Fruit fly (Drosophila melanogaster) whole organism, larva: ENCODE data around the gene CG14647.

ENCODE experiments used
- noc ChIP-seq: fragments of 200-800 bp; sonication (Bioruptor generic); optimal IDR thresholded peaks from 3 replicates; lab custom pipeline; 2019; ENCODE audit warnings: missing biosample characterization, mild to moderate bottlenecking, missing genetic modification characterization, moderate library complexity

The CG14647 gene

DNA sequence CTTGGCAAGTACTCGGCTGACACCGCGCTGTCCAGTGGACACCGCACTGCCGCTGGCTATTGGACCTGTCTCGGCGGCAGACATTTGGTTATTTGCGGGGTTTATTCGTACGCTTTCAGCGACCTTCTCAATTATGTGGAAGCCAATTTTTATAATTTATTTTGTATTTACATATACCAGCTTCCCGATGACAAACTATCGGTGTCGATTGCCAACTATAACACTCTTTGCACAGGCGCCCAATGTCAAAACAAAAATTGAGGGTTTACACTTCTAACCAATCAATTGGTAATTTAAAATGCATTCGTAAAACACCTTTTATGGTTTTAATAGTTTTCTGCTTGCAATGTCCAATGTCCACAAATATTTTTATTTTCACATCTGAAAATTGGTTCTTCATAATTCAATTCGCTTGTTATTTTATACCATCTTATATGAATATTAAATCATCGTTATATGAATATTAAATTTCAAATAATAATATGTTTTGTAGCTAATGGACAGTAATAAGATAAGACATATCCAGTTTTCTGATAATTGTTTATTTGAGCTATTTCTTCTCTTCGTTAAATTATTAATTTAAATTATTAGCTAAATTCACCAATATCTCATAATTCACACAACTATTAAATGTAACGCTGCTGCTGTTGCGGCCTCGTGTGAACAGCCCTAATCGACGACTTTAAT, 357 bp upstream of the CG14647 start:
- no peak for TF ChIP-seq noc (tag; lab: Kevin White, UChicago)

dm6 chr3R:4401977-4402589, 1.8 kb downstream of the CG14647 start, which contains the start of gene CG9853:
TSS of gene CG9853 (minus strand) at chr3R:4402027.
- no peak for TF ChIP-seq noc (tag; lab: Kevin White, UChicago)

- no peak for TF ChIP-seq noc (tag; lab: Kevin White, UChicago)
Observed at dm6 chr3R:4402884-4403705, 2.8 kb downstream of the CG14647 start, which contains the start of gene lost. TSS of gene lost (plus strand) at chr3R:4403076.

DNA sequence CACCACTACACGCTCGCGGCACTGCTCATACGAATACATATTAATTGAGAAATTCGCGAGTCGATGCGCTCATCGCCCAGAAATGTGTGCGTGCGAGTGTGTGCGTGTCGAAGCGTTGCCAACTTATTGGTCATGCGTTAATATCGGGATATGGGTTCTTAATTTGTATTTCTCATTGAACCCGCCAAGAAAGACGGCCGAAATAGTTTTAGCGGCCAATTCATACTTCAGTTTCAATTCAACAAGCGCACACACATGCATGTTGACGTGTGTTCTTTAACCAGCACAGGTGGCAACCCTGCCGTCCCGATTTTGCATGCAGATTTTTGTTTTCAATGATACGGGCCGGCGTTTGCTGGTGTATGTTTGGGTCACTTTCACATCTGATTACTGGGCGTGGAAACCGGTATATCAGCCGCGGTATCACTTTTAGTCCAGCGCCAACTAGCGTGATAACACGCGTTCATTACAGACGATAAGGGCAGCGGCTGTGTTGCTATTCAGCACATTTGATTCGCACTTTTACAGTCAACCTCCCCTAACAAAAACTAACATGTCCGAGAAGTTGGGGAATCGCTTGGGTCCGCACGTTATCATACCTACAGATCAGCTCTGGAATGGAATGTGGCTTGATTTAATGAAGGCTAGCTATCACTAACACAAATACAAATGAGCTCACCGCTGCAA, 3.5 kb downstream of the CG14647 start:
- TF ChIP-seq noc (tag; lab: Kevin White, UChicago), result peak; percentile 87

- no peak for TF ChIP-seq noc (tag; lab: Kevin White, UChicago)
Observed at dm6 chr3R:4407325-4407724, 7.0 kb downstream of the CG14647 start.

DNA sequence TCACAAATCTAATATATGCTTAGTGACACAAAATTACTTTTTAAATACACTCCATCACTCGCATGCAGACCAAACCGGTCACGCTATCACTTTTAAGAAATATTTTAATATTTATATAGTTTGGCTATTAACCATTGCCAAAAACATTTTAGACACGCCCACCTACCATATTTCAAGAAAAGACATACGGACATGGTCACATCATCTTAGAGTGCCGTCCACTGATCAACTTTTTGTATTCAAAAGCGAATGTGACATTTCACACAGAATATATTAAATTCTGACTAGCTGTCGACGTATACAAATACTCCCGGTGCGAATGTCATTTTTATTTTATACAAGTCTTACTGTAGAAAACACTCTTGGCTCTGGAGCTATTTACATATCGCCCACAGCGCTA, 15.8 kb downstream of the CG14647 start, which contains the start of gene CG31528:
CG31528 (plus strand) TSS at position 301 of the 400 bp plus-strand sequence.
- no peak for TF ChIP-seq noc (tag; lab: Kevin White, UChicago)

DNA sequence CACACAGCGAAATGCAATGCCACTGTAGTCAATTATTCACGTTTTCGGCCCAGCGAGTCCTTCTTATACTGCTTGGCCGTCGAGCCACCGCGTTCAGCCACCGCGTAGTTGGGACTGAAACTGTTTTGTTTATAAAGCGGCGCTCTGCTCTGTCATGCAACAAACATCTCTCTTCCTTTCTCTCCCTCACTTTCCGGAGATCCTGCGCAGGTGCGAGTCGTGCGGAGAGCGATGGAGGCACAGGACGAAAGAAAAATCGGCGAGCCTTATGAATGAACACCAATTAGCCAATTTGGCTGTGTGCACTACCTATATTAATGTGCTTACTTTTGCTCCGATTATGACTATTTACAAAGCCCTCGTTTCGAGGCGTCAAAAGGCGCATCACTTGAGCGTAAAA, 19.2 kb downstream of the CG14647 start, which contains the start of gene CG32944:
CG32944 (minus strand) TSS at position 97 of the 400 bp plus-strand sequence.
- TF ChIP-seq noc (tag; lab: Kevin White, UChicago), result no peak

- TF ChIP-seq noc (tag; lab: Kevin White, UChicago), result no peak
Observed at dm6 chr3R:4426730-4427129, 26.4 kb downstream of the CG14647 start, which contains the start of gene CG31525. TSS of gene CG31525 (plus strand) at chr3R:4427030.

- TF ChIP-seq noc (tag; lab: Kevin White, UChicago), result no peak
Observed at dm6 chr3R:4428585-4429464, 28.5 kb downstream of the CG14647 start, which contains the start of gene srl. TSS of gene srl (minus strand) at chr3R:4429335.

dm6 chr3R:4433441-4434077, 33.2 kb downstream of the CG14647 start, which contains the start of the genes eIF3a and CG1074:
TSS of gene eIF3a (minus strand) at chr3R:4433895.
TSS of gene CG1074 (plus strand) at chr3R:4433965.
- peak; percentile 64 for TF ChIP-seq noc (tag; lab: Kevin White, UChicago)

DNA sequence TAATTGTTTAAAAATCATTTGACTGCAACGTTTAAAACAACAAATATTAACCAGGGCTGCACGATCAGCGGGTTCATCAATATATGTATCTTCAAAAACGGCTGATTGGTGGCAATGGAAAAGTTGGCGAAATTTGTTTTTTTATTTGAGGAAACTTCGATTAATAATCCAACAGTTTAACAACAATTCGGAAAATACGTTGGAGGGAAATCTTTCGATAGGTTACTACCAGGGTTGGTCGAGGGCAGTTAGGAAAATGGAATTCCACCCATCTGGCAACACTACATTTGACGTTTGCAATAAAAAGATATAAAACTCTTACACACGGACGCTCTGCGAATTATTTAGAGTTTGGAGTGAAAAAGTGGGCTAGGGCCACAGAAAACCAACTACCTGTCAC, 36.8 kb downstream of the CG14647 start, which contains the start of the genes Lipt2 and CG14650:
Lipt2 (minus strand) TSS at position 217 of the 400 bp plus-strand sequence.
CG14650 (plus strand) TSS at position 275 of the 400 bp plus-strand sequence.
- no peak for TF ChIP-seq noc (tag; lab: Kevin White, UChicago)

- no peak for TF ChIP-seq noc (tag; lab: Kevin White, UChicago)
Observed at dm6 chr3R:4437817-4438216, 37.5 kb downstream of the CG14647 start.

DNA sequence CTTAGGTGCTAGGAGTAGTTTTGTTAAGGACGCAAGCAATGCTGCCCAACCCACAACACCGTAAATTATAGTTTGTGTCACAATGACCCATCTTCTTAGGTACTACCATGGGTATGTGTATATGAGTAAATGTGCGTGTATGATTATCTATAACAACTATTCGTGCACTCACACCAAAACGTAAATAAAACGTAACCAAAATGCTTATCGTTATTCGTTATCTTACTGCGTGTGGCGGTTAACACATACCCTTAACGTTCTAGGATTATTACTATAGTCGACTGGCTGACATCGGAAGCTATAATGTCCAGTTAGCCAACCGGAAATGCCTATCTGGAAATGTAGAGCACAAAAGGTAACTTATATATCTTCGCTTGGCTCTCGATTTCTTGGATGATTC, 44.8 kb downstream of the CG14647 start:
- no peak for TF ChIP-seq noc (tag; lab: Kevin White, UChicago)
